Fruit fly (Drosophila melanogaster) whole organism, embryonic: ENCODE measurements around the gene dar1.
A peak's percentile ranks its signal among the peaks of the same experiment; 100 is the strongest.

Source experiments
- Abd-B ChIP-seq: fragments of 200-800 bp; sonication (Bioruptor generic); optimal IDR thresholded peaks from 2 replicates; lab custom pipeline; 2018; ENCODE audit warnings: missing biosample characterization, mild to moderate bottlenecking, missing genetic modification characterization, moderate library complexity
- Blimp-1 ChIP-seq: fragments of 200-800 bp; sonication (Bioruptor generic); optimal IDR thresholded peaks from 3 replicates; lab custom pipeline; 2018; ENCODE audit warnings: missing biosample characterization, missing genetic modification characterization, mild to moderate bottlenecking, moderate library complexity, missing genetic modification reagents
- CG10274 ChIP-seq: fragments of 200-800 bp; sonication (Bioruptor generic); optimal IDR thresholded peaks from 3 replicates; lab custom pipeline; 2017; ENCODE audit warnings: missing biosample characterization, mild to moderate bottlenecking, missing genetic modification characterization
- CG10431 ChIP-seq: fragments of 200-800 bp; sonication (Bioruptor generic); optimal IDR thresholded peaks from 3 replicates; lab custom pipeline; 2018; ENCODE audit warnings: missing biosample characterization, mild to moderate bottlenecking, missing genetic modification characterization
- CG10462 ChIP-seq: fragments of 200-800 bp; sonication (Bioruptor generic); optimal IDR thresholded peaks from 2 replicates; lab custom pipeline; 2016; ENCODE audit warnings: missing biosample characterization, missing genetic modification characterization
- CG10543 ChIP-seq: fragments of 200-800 bp; sonication (Bioruptor generic); optimal IDR thresholded peaks from 3 replicates; lab custom pipeline; 2017; ENCODE audit warnings: missing biosample characterization, mild to moderate bottlenecking, missing genetic modification characterization, moderate library complexity
- CG10654 ChIP-seq: fragments of 200-800 bp; sonication (Bioruptor generic); optimal IDR thresholded peaks from 2 replicates; lab custom pipeline; 2016; ENCODE audit warnings: missing biosample characterization, missing genetic modification characterization
- CG11504 ChIP-seq: fragments of 200-800 bp; sonication (Bioruptor generic); optimal IDR thresholded peaks from 3 replicates; lab custom pipeline; 2019; ENCODE audit warnings: missing biosample characterization, mild to moderate bottlenecking, missing genetic modification characterization, moderate library complexity
- CG1233 ChIP-seq: fragments of 200-800 bp; sonication (Bioruptor generic); optimal IDR thresholded peaks from 4 replicates; lab custom pipeline; 2018; ENCODE audit warnings: missing biosample characterization, mild to moderate bottlenecking, missing genetic modification characterization
- CG13624 ChIP-seq: fragments of 200-800 bp; sonication (Bioruptor generic); optimal IDR thresholded peaks from 2 replicates; lab custom pipeline; 2016; ENCODE audit warnings: missing biosample characterization, missing genetic modification characterization
- CG13775 ChIP-seq: fragments of 200-800 bp; sonication (Bioruptor generic); optimal IDR thresholded peaks from 3 replicates; lab custom pipeline; 2017; ENCODE audit warnings: missing biosample characterization, mild to moderate bottlenecking, missing genetic modification characterization
- CG14014 ChIP-seq: fragments of 200-800 bp; sonication (Bioruptor generic); IDR thresholded peaks from 2 replicates; pipeline ENCODE4 v1.3.6; 2022; ENCODE audit warnings: missing biosample characterization, missing genetic modification characterization
- CG14050 ChIP-seq: fragments of 200-800 bp; sonication (Bioruptor generic); IDR thresholded peaks from 3 replicates; pipeline ENCODE4 v1.3.6; 2022; ENCODE audit warnings: missing biosample characterization, missing genetic modification characterization
- CG17361 ChIP-seq: fragments of 200-800 bp; sonication (Bioruptor generic); IDR thresholded peaks from 3 replicates; pipeline ENCODE4 v1.3.6; 2022; ENCODE audit warnings: missing biosample characterization, missing genetic modification characterization
- CG17802 ChIP-seq: fragments of 200-800 bp; sonication (Bioruptor generic); optimal IDR thresholded peaks from 2 replicates; lab custom pipeline; 2018; ENCODE audit warnings: missing biosample characterization, mild to moderate bottlenecking, missing genetic modification characterization, moderate library complexity
- CG18619 ChIP-seq: fragments of 200-800 bp; sonication (Bioruptor generic); optimal IDR thresholded peaks from 3 replicates; lab custom pipeline; 2017; ENCODE audit warnings: missing biosample characterization, mild to moderate bottlenecking, missing genetic modification characterization
- CG3163 ChIP-seq: fragments of 200-800 bp; sonication (Bioruptor generic); optimal IDR thresholded peaks from 3 replicates; lab custom pipeline; 2016; ENCODE audit warnings: missing biosample characterization, missing genetic modification characterization
- CG33557 ChIP-seq: fragments of 200-800 bp; sonication (Bioruptor generic); optimal IDR thresholded peaks from 2 replicates; lab custom pipeline; 2019; ENCODE audit warnings: missing biosample characterization, mild to moderate bottlenecking, missing genetic modification characterization, moderate library complexity
- CG3407 ChIP-seq: fragments of 200-800 bp; sonication (Bioruptor generic); optimal IDR thresholded peaks from 2 replicates; lab custom pipeline; 2018; ENCODE audit warnings: missing biosample characterization, mild to moderate bottlenecking, missing genetic modification characterization
- CG6272 ChIP-seq: fragments of 200-800 bp; sonication (Bioruptor generic); IDR thresholded peaks from 2 replicates; pipeline ENCODE4 v1.3.6; 2022; ENCODE audit warnings: missing biosample characterization, missing genetic modification characterization
- CG6813 ChIP-seq: fragments of 200-800 bp; sonication (Bioruptor generic); optimal IDR thresholded peaks from 2 replicates; lab custom pipeline; 2017; ENCODE audit warnings: missing biosample characterization, missing genetic modification characterization, mild to moderate bottlenecking, moderate library complexity, missing genetic modification reagents
- CG7786 ChIP-seq: fragments of 200-800 bp; sonication (Bioruptor generic); optimal IDR thresholded peaks from 2 replicates; lab custom pipeline; 2016; ENCODE audit warnings: missing biosample characterization, missing genetic modification characterization
- CG9609 ChIP-seq: fragments of 200-800 bp; sonication (Bioruptor generic); optimal IDR thresholded peaks from 3 replicates; lab custom pipeline; 2016; ENCODE audit warnings: missing biosample characterization, missing genetic modification characterization
- CG9727 ChIP-seq: fragments of 200-800 bp; sonication (Bioruptor generic); optimal IDR thresholded peaks from 3 replicates; lab custom pipeline; 2017; ENCODE audit warnings: missing biosample characterization, mild to moderate bottlenecking, missing genetic modification characterization
- Dad ChIP-seq: fragments of 200-800 bp; sonication (Bioruptor generic); optimal IDR thresholded peaks from 3 replicates; lab custom pipeline; 2016; ENCODE audit warnings: missing biosample characterization, missing genetic modification characterization
- HLH3B ChIP-seq: fragments of 200-800 bp; sonication (Bioruptor generic); IDR thresholded peaks from 2 replicates; pipeline ENCODE4 v1.3.6; 2022; ENCODE audit warnings: missing biosample characterization, missing genetic modification characterization
- MTF-1 ChIP-seq: fragments of 200-800 bp; sonication (Bioruptor generic); optimal IDR thresholded peaks from 2 replicates; lab custom pipeline; 2018; ENCODE audit warnings: missing biosample characterization, mild to moderate bottlenecking, missing genetic modification characterization, borderline replicate concordance
- Mrtf ChIP-seq: fragments of 200-800 bp; sonication (Bioruptor generic); IDR thresholded peaks from 3 replicates; pipeline ENCODE4 v1.3.6; 2022; ENCODE audit warnings: missing biosample characterization, missing genetic modification characterization
- NC2β ChIP-seq: fragments of 200-800 bp; sonication (Bioruptor generic); optimal IDR thresholded peaks from 2 replicates; lab custom pipeline; 2016; ENCODE audit warnings: missing biosample characterization, missing genetic modification characterization
- PHDP ChIP-seq: fragments of 200-800 bp; sonication (Bioruptor generic); optimal IDR thresholded peaks from 3 replicates; lab custom pipeline; 2018; ENCODE audit warnings: missing biosample characterization, mild to moderate bottlenecking, missing genetic modification characterization, moderate library complexity
- Pdp1 ChIP-seq, 2 experiments: fragments of 200-800 bp; sonication (Bioruptor generic); optimal IDR thresholded peaks; 3 replicates each; lab custom pipeline; 2016; ENCODE audit warnings: missing biosample characterization in 2 of 2, missing genetic modification characterization in 2 of 2, mild to moderate bottlenecking in 1 of 2, moderate library complexity in 1 of 2
- Six4 ChIP-seq: fragments of 200-800 bp; sonication (Bioruptor generic); optimal IDR thresholded peaks from 2 replicates; lab custom pipeline; 2016; ENCODE audit warnings: missing biosample characterization, missing genetic modification characterization
- Xrp1 ChIP-seq: fragments of 200-800 bp; sonication (Bioruptor generic); IDR thresholded peaks from 2 replicates; pipeline ENCODE4 v1.3.6; 2022; ENCODE audit warnings: missing biosample characterization, missing genetic modification characterization
- ab ChIP-seq: fragments of 200-800 bp; sonication (Bioruptor generic); optimal IDR thresholded peaks from 2 replicates; lab custom pipeline; 2016; ENCODE audit warnings: missing biosample characterization, missing genetic modification characterization
- ac ChIP-seq: fragments of 200-800 bp; sonication (Bioruptor generic); optimal IDR thresholded peaks from 3 replicates; lab custom pipeline; 2017; ENCODE audit warnings: missing biosample characterization, mild to moderate bottlenecking, missing genetic modification characterization
- bcd ChIP-seq: fragments of 200-800 bp; sonication (Bioruptor generic); optimal IDR thresholded peaks from 2 replicates; lab custom pipeline; 2017; ENCODE audit warnings: missing biosample characterization, mild to moderate bottlenecking, missing genetic modification characterization
- cas ChIP-seq: fragments of 200-800 bp; sonication (Bioruptor generic); IDR thresholded peaks from 2 replicates; pipeline ENCODE4 v1.3.6; 2022; ENCODE audit warnings: missing biosample characterization, missing genetic modification characterization
- dan ChIP-seq: fragments of 200-800 bp; sonication (Bioruptor generic); IDR thresholded peaks from 2 replicates; pipeline ENCODE4 v1.3.6; 2022; ENCODE audit warnings: missing biosample characterization, missing genetic modification characterization
- dpn ChIP-seq, 2 experiments: fragments of 200-800 bp; sonication (Bioruptor generic); optimal IDR thresholded peaks; 3 replicates each; lab custom pipeline; 2016; ENCODE audit warnings: missing biosample characterization in 2 of 2, missing genetic modification characterization in 2 of 2
- en ChIP-seq: fragments of 200-800 bp; sonication (Bioruptor generic); optimal IDR thresholded peaks from 2 replicates; lab custom pipeline; 2016; ENCODE audit warnings: missing biosample characterization, missing genetic modification characterization
- grn ChIP-seq: fragments of 200-800 bp; sonication (Bioruptor generic); optimal IDR thresholded peaks from 3 replicates; lab custom pipeline; 2017; ENCODE audit warnings: missing biosample characterization, missing genetic modification characterization
- lmd ChIP-seq: fragments of 200-800 bp; sonication (Bioruptor generic); IDR thresholded peaks from 2 replicates; pipeline ENCODE4 v1.3.6; 2022; ENCODE audit warnings: missing biosample characterization, missing genetic modification characterization
- otp ChIP-seq: fragments of 200-800 bp; sonication (Bioruptor generic); IDR thresholded peaks from 3 replicates; pipeline ENCODE4, ENCODE4 v1.3.6; 2022; ENCODE audit warnings: missing biosample characterization, missing genetic modification characterization
- sens ChIP-seq: fragments of 200-800 bp; sonication (Bioruptor generic); peaks from one replicate; lab custom pipeline; 2016; ENCODE audit warnings: missing biosample characterization, missing genetic modification characterization
- slbo ChIP-seq: fragments of 200-800 bp; sonication (Bioruptor generic); IDR thresholded peaks from 2 replicates; pipeline ENCODE4 v1.3.6; 2022; ENCODE audit warnings: missing biosample characterization, missing genetic modification characterization
- tgo ChIP-seq: fragments of 200-800 bp; sonication (Bioruptor generic); IDR thresholded peaks from 3 replicates; pipeline ENCODE4 v1.3.6; 2022; ENCODE audit warnings: missing biosample characterization, missing genetic modification characterization
- unpg ChIP-seq: fragments of 200-800 bp; sonication (Bioruptor generic); optimal IDR thresholded peaks from 3 replicates; lab custom pipeline; 2018; ENCODE audit warnings: missing biosample characterization, mild to moderate bottlenecking, missing genetic modification characterization, moderate library complexity
- wdn ChIP-seq: fragments of 200-800 bp; sonication (Bioruptor generic); IDR thresholded peaks from 2 replicates; pipeline ENCODE4 v1.3.6; 2022; ENCODE audit warnings: missing biosample characterization, missing genetic modification characterization

dar1 gene

DNA sequence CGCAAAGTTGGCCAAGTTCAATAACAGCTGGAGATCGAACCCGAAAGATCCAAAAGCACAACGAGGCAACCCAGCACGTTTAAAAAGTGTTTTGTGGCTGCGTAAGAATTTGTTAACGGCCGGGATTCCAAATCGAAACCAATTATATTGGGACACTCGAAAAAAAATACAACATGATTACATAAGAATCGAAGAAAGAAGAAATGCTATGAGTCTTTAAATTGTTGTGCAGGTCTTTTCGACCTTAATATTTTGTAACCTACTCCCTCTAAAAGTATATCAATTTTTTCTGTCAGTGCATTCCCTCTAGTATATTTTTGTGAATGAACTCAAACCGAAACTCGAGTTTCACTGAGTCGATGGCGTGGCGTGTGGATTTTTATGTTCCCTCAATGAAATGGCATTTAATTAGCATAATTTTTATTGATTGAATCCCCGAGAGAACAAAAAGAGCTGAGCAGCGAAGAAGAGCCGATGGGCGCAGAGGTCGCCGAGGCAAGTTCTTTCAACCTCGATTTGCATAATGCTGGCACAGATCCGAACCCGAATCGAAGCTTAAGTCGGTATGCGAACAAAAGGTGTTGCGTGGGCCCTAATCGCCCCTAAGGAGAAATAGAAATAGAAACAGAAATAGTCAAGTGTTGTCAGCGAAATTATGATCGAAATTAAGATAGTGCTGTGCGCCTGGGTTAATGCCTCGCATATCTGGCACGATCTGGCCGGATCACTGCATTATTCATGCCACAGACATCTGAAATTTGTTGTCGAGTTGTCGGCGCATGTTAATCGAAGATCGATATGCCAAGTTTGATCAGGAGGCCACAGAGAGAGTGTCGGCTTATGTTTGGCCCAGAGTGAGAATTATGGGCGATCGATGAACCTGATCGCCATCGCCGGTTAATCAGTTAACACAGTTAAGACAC, 39.4 kb downstream of the dar1 start (continued):
- TF ChIP-seq lmd (GFP tag; lab: Robert Waterston, UW) (peak; percentile 59), Six4 (no peak), otp (0 out of 3 replicates have a peak, but pooled peaks have one; percentile 21), CG3407 (GFP tag; lab: Kevin White, UChicago) (no peak), unpg (GFP tag; lab: Kevin White, UChicago) (peak; percentile 64), slbo (GFP tag; lab: Robert Waterston, UW) (peak; percentile 66), ac (no peak), dan (GFP tag; lab: Robert Waterston, UW) (no peak), CG33557 (GFP tag; lab: Kevin White, UChicago) (peak; percentile 54), CG6813 (GFP tag; lab: Kevin White, UChicago) (no peak), CG13775 (peak; percentile 14), CG14050 (GFP tag; lab: Robert Waterston, UW) (peak; percentile 36; the same call in 1 of the 3 replicates), CG17361 (GFP tag; lab: Robert Waterston, UW) (0 out of 3 replicates have a peak, but pooled peaks have one; percentile 35), CG9727 (peak; percentile 62), PHDP (tag; lab: Kevin White, UChicago) (peak; percentile 61), HLH3B (GFP tag; lab: Robert Waterston, UW) (peak; percentile 28; the same call in 1 of the 2 replicates), Abd-B (GFP tag; lab: Kevin White, UChicago) (peak; percentile 62), MTF-1 (no peak), CG9609 (peak; percentile 37), CG10462 (GFP tag; lab: Kevin White, UChicago) (peak; percentile 12), CG10654 (GFP tag; lab: Kevin White, UChicago) (no peak), CG10431 (GFP tag; lab: Kevin White, UChicago) (peak; percentile 3), CG18619 (GFP tag; lab: Kevin White, UChicago) (peak; percentile 38), CG10274 (GFP tag; lab: Kevin White, UChicago) (no peak), CG7786 (GFP tag; lab: Kevin White, UChicago) (peak; percentile 56), Dad (GFP tag; lab: Kevin White, UChicago) (no peak), dpn (GFP tag; optimal IDR thresholded peaks at IDR 0.05; lab: Kevin White, UChicago) (peak in 1 of 2 experiments; percentile 68), CG1233 (GFP tag; lab: Kevin White, UChicago) (no peak), sens (GFP tag; lab: Kevin White, UChicago) (peak; percentile 76), cas (GFP tag; lab: Robert Waterston, UW) (no peak), CG13624 (peak; percentile 68), CG17802 (tag; lab: Kevin White, UChicago) (no peak), bcd (GFP tag; lab: Kevin White, UChicago) (peak; percentile 7), CG11504 (tag; lab: Kevin White, UChicago) (no peak), grn (GFP tag; lab: Kevin White, UChicago) (peak; percentile 81), ab (GFP tag; lab: Kevin White, UChicago) (peak; percentile 35), NC2β (GFP tag; lab: Kevin White, UChicago) (peak; percentile 33), en (no peak), Blimp-1 (GFP tag; lab: Kevin White, UChicago) (peak; percentile 50), wdn (GFP tag; lab: Robert Waterston, UW) (0 out of 2 replicates have a peak, but pooled peaks have one; percentile 23), tgo (GFP tag; lab: Robert Waterston, UW) (peak; percentile 40; the same call in 2 of the 3 replicates), CG14014 (GFP tag; lab: Robert Waterston, UW) (0 out of 2 replicates have a peak, but pooled peaks have one; percentile 28), CG10543 (GFP tag; lab: Kevin White, UChicago) (no peak), CG6272 (GFP tag; lab: Robert Waterston, UW) (0 out of 2 replicates have a peak, but pooled peaks have one; percentile 5), CG3163 (GFP tag; lab: Kevin White, UChicago) (peak; percentile 24), Pdp1 (GFP tag; optimal IDR thresholded peaks at IDR 0.05; lab: Kevin White, UChicago) (peak in 1 of 2 experiments; percentile 90), Xrp1 (peak; percentile 50), Mrtf (GFP tag; lab: Robert Waterston, UW) (no peak)
